Worm (Caenorhabditis elegans): ENCODE results near the gene ceh-87.
"Not testable (repeated sequence)": the region's sequence is repeated elsewhere in the genome, so short reads cannot be mapped to it uniquely, and the experiment has no call there.

DNA sequence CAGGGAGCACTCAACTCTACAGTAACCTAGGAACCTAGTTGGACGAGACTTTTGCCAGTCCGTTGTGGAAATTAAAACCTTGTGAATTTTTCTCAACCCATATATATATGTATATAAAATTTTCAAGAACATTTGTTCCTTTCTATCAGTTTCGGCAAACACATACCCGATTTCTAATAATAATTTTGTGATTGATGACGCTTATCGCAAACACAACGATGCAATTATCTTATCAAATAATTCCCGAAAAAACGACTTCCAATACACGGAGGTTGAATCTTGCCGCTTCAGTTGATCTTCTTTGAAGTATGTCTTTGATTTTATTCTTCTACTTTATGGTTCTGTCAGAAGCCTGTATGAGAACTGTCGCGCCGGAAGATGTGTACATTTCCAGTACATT lies 19.0 kb downstream of the ceh-87 start, which contains the start of gene F22E5.2:
- not testable (repeated sequence) for TF ChIP-seq nhr-10 (tag; optimal IDR thresholded peaks at IDR 0.05); nhr-28 (tag; optimal IDR thresholded peaks at IDR 0.05); T20F7.1 (GFP tag; optimal IDR thresholded peaks at IDR 0.05); jun-1 (tag; optimal IDR thresholded peaks at IDR 0.05); pha-4 (GFP tag; IDR thresholded peaks at IDR 0.05); pha-4 (tag; optimal IDR thresholded peaks at IDR 0.05); nhr-77 (tag; optimal IDR thresholded peaks at IDR 0.05); lin-15B (tag; optimal IDR thresholded peaks at IDR 0.05); nhr-76 (tag; optimal IDR thresholded peaks at IDR 0.05); Y5F2A.4 (GFP tag; optimal IDR thresholded peaks at IDR 0.05); lir-3 (tag; optimal IDR thresholded peaks at IDR 0.05); lin-1 (GFP tag; IDR thresholded peaks at IDR 0.05); lin-39 (tag; optimal IDR thresholded peaks at IDR 0.05); mep-1 (tag; optimal IDR thresholded peaks at IDR 0.05); fos-1 (tag; optimal IDR thresholded peaks at IDR 0.05)
